Fruit fly (Drosophila melanogaster) whole organism, embryonic: ENCODE data around the gene Moca-cyp.
A peak's percentile ranks its signal among the peaks of the same experiment; 100 is the strongest.

Source experiments
- Awh ChIP-seq: fragments of 200-800 bp; sonication (Bioruptor generic); IDR thresholded peaks from 2 replicates; pipeline ENCODE4, ENCODE4 v1.3.6; 2022; ENCODE audit warnings: missing biosample characterization, missing genetic modification characterization
- B-H2 ChIP-seq: fragments of 200-800 bp; sonication (Bioruptor generic); optimal IDR thresholded peaks from 2 replicates; lab custom pipeline; 2018; ENCODE audit warnings: missing biosample characterization, mild to moderate bottlenecking, missing genetic modification characterization
- CG1024 ChIP-seq: fragments of 200-800 bp; sonication (Bioruptor generic); IDR thresholded peaks from 2 replicates; pipeline ENCODE4 v1.3.6; 2022; ENCODE audit warnings: missing biosample characterization, missing genetic modification characterization
- CG10462 ChIP-seq: fragments of 200-800 bp; sonication (Bioruptor generic); optimal IDR thresholded peaks from 2 replicates; lab custom pipeline; 2016; ENCODE audit warnings: missing biosample characterization, missing genetic modification characterization
- CG11696 ChIP-seq: fragments of 200-800 bp; sonication (Bioruptor generic); IDR thresholded peaks from 2 replicates; pipeline ENCODE4 v1.3.6; 2022; ENCODE audit warnings: missing biosample characterization, missing genetic modification characterization
- CG12942 ChIP-seq: fragments of 200-800 bp; sonication (Bioruptor generic); optimal IDR thresholded peaks from 3 replicates; lab custom pipeline; 2016; ENCODE audit warnings: missing biosample characterization, missing genetic modification characterization
- CG1529 ChIP-seq: fragments of 200-800 bp; sonication (Bioruptor generic); optimal IDR thresholded peaks from 3 replicates; lab custom pipeline; 2018; ENCODE audit warnings: missing biosample characterization, missing genetic modification characterization
- CG17359 ChIP-seq: fragments of 200-800 bp; sonication (Bioruptor generic); optimal IDR thresholded peaks from 3 replicates; lab custom pipeline; 2018; ENCODE audit warnings: missing biosample characterization, mild to moderate bottlenecking, missing genetic modification characterization, moderate library complexity
- CG17568 ChIP-seq: fragments of 200-800 bp; sonication (Bioruptor generic); optimal IDR thresholded peaks from 2 replicates; lab custom pipeline; 2018; ENCODE audit warnings: missing biosample characterization, mild to moderate bottlenecking, missing genetic modification characterization, moderate library complexity
- CG31388 ChIP-seq: fragments of 200-800 bp; sonication (Bioruptor generic); optimal IDR thresholded peaks from 2 replicates; lab custom pipeline; 2016; ENCODE audit warnings: missing biosample characterization, missing genetic modification characterization
- CG32532 ChIP-seq: fragments of 200-800 bp; sonication (Bioruptor generic); IDR thresholded peaks from 2 replicates; pipeline ENCODE4 v1.3.6; 2022; ENCODE audit warnings: missing biosample characterization, missing genetic modification characterization
- CG33213 ChIP-seq: fragments of 200-800 bp; sonication (Bioruptor generic); optimal IDR thresholded peaks from 3 replicates; lab custom pipeline; 2016; ENCODE audit warnings: missing biosample characterization, missing genetic modification characterization
- CG6272 ChIP-seq: fragments of 200-800 bp; sonication (Bioruptor generic); IDR thresholded peaks from 2 replicates; pipeline ENCODE4 v1.3.6; 2022; ENCODE audit warnings: missing biosample characterization, missing genetic modification characterization
- CG7745 ChIP-seq: fragments of 200-800 bp; sonication (Bioruptor generic); optimal IDR thresholded peaks from 2 replicates; lab custom pipeline; 2018; ENCODE audit warnings: missing biosample characterization, mild to moderate bottlenecking, missing genetic modification characterization, moderate library complexity
- CHES-1-like ChIP-seq: fragments of 200-800 bp; sonication (Bioruptor generic); optimal IDR thresholded peaks from 2 replicates; lab custom pipeline; 2016; ENCODE audit warnings: missing biosample characterization, missing genetic modification characterization
- Dref ChIP-seq: fragments of 200-800 bp; sonication (Bioruptor generic); IDR thresholded peaks from 2 replicates; pipeline ENCODE4 v1.3.6; 2022; ENCODE audit warnings: missing biosample characterization, missing genetic modification characterization
- Eip74EF ChIP-seq, 2 experiments: fragments of 200-800 bp in 1 of 2; fragments of >200 bp in 1 of 2; sonication (Bioruptor generic) in 1 of 2; optimal IDR thresholded peaks; 2 replicates each; lab custom pipeline; 2017 to 2019; ENCODE audit warnings: missing biosample characterization in 2 of 2, missing genetic modification characterization in 2 of 2, mild to moderate bottlenecking in 1 of 2, moderate library complexity in 1 of 2
- Gsc ChIP-seq: fragments of 200-800 bp; sonication (Bioruptor generic); IDR thresholded peaks from 2 replicates; pipeline ENCODE4 v1.3.6; 2022; ENCODE audit warnings: missing biosample characterization, missing genetic modification characterization
- Hr51 ChIP-seq, 2 experiments: fragments of 200-800 bp; sonication (Bioruptor generic); optimal IDR thresholded peaks; 2 replicates in 1 of 2; 3 replicates in 1 of 2; lab custom pipeline; 2016 to 2018; ENCODE audit warnings: missing biosample characterization in 2 of 2, missing genetic modification characterization in 2 of 2, mild to moderate bottlenecking in 1 of 2, moderate library complexity in 1 of 2
- Kr ChIP-seq: fragments of 200-800 bp; sonication (Bioruptor generic); optimal IDR thresholded peaks from 2 replicates; lab custom pipeline; 2017; ENCODE audit warnings: missing biosample characterization, mild to moderate bottlenecking, missing genetic modification characterization
- Max ChIP-seq: fragments of 200-800 bp; sonication (Bioruptor generic); optimal IDR thresholded peaks from 2 replicates; lab custom pipeline; 2016; ENCODE audit warnings: missing biosample characterization, mild to moderate bottlenecking, missing genetic modification characterization
- Med ChIP-seq: fragments of 200-800 bp; sonication (Bioruptor generic); peaks from one replicate; lab custom pipeline; 2016; ENCODE audit warnings: missing biosample characterization, missing genetic modification characterization, mild to moderate bottlenecking, inconsistent platforms, moderate library complexity
- Meics ChIP-seq: fragments of 200-800 bp; sonication (Bioruptor generic); optimal IDR thresholded peaks from 2 replicates; lab custom pipeline; 2017; ENCODE audit warnings: missing biosample characterization, mild to moderate bottlenecking, missing genetic modification characterization
- Oli ChIP-seq: fragments of 200-800 bp; sonication (Bioruptor generic); optimal IDR thresholded peaks from 2 replicates; lab custom pipeline; 2018; ENCODE audit warnings: missing biosample characterization, mild to moderate bottlenecking, missing genetic modification characterization, moderate library complexity
- Trl ChIP-seq, 3 experiments: fragments of >200 bp in 2 of 3; fragments of 200-800 bp in 1 of 3; sonication (Bioruptor generic) in 1 of 3; optimal IDR thresholded peaks; 2 replicates in 1 of 3; 3 replicates in 2 of 3; lab custom pipeline; 2016 to 2017; ENCODE audit warnings: missing biosample characterization in 1 of 3, missing genetic modification characterization in 1 of 3
- abd-A ChIP-seq: fragments of 200-800 bp; sonication (Bioruptor generic); optimal IDR thresholded peaks from 3 replicates; lab custom pipeline; 2019; ENCODE audit warnings: missing biosample characterization, mild to moderate bottlenecking, missing genetic modification characterization, moderate library complexity
- ac ChIP-seq: fragments of 200-800 bp; sonication (Bioruptor generic); optimal IDR thresholded peaks from 3 replicates; lab custom pipeline; 2017; ENCODE audit warnings: missing biosample characterization, mild to moderate bottlenecking, missing genetic modification characterization
- ash1 ChIP-seq: fragments of 200-800 bp; sonication (Bioruptor generic); optimal IDR thresholded peaks from 2 replicates; lab custom pipeline; 2018; ENCODE audit warnings: missing biosample characterization, mild to moderate bottlenecking, missing genetic modification characterization
- br ChIP-seq: fragments of >200 bp; optimal IDR thresholded peaks from 2 replicates; lab custom pipeline; 2017
- caup ChIP-seq: fragments of 200-800 bp; sonication (Bioruptor generic); optimal IDR thresholded peaks from 3 replicates; lab custom pipeline; 2017; ENCODE audit warnings: missing biosample characterization, mild to moderate bottlenecking, missing genetic modification characterization, moderate library complexity; ENCODE audit not compliant: severe bottlenecking
- crp ChIP-seq, 2 experiments: fragments of 200-800 bp; sonication (Bioruptor generic); optimal IDR thresholded peaks; 2 replicates in 1 of 2; 3 replicates in 1 of 2; lab custom pipeline; 2017; ENCODE audit warnings: missing biosample characterization in 2 of 2, missing genetic modification characterization in 2 of 2, mild to moderate bottlenecking in 1 of 2, moderate library complexity in 1 of 2
- danr ChIP-seq: fragments of 200-800 bp; sonication (Bioruptor generic); IDR thresholded peaks from 2 replicates; pipeline ENCODE4 v1.3.6; 2022; ENCODE audit warnings: missing biosample characterization, missing genetic modification characterization
- dimm ChIP-seq: fragments of 200-800 bp; sonication (Bioruptor generic); IDR thresholded peaks from 2 replicates; pipeline ENCODE4 v1.3.6; 2022; ENCODE audit warnings: missing biosample characterization, missing genetic modification characterization
- dpn ChIP-seq, 2 experiments: fragments of 200-800 bp; sonication (Bioruptor generic); optimal IDR thresholded peaks; 3 replicates each; lab custom pipeline; 2016; ENCODE audit warnings: missing biosample characterization in 2 of 2, missing genetic modification characterization in 2 of 2
- eyg ChIP-seq: fragments of 200-800 bp; sonication (Bioruptor generic); optimal IDR thresholded peaks from 3 replicates; lab custom pipeline; 2016; ENCODE audit warnings: missing biosample characterization, missing genetic modification characterization
- fru ChIP-seq: fragments of >200 bp; optimal IDR thresholded peaks from 2 replicates; lab custom pipeline; 2017
- grau ChIP-seq: fragments of 200-800 bp; optimal IDR thresholded peaks from 3 replicates; lab custom pipeline; 2019; ENCODE audit warnings: missing biosample characterization, mild to moderate bottlenecking, missing genetic modification characterization, moderate library complexity
- gsb ChIP-seq: fragments of 200-800 bp; sonication (Bioruptor generic); IDR thresholded peaks from 2 replicates; pipeline ENCODE4 v1.3.6; 2022; ENCODE audit warnings: missing biosample characterization, missing genetic modification characterization
- kay ChIP-seq: fragments of 200-800 bp; sonication (Bioruptor generic); optimal IDR thresholded peaks from 2 replicates; lab custom pipeline; 2016; ENCODE audit warnings: missing biosample characterization, missing genetic modification characterization
- luna ChIP-seq: fragments of 200-800 bp; sonication (Bioruptor generic); optimal IDR thresholded peaks from 2 replicates; lab custom pipeline; 2016; ENCODE audit warnings: missing biosample characterization, missing genetic modification characterization
- nom ChIP-seq: fragments of 200-800 bp; sonication (Bioruptor generic); optimal IDR thresholded peaks from 2 replicates; lab custom pipeline; 2017; ENCODE audit warnings: missing biosample characterization, missing genetic modification characterization, mild to moderate bottlenecking, moderate library complexity, missing genetic modification reagents
- pb ChIP-seq: fragments of 200-800 bp; sonication (Bioruptor generic); optimal IDR thresholded peaks from 3 replicates; lab custom pipeline; 2016; ENCODE audit warnings: missing biosample characterization, missing genetic modification characterization
- pita ChIP-seq: fragments of 200-800 bp; sonication (Bioruptor generic); optimal IDR thresholded peaks from 2 replicates; lab custom pipeline; 2017; ENCODE audit warnings: missing biosample characterization, mild to moderate bottlenecking, missing genetic modification characterization
- run ChIP-seq: fragments of 200-800 bp; sonication (Bioruptor generic); optimal IDR thresholded peaks from 3 replicates; lab custom pipeline; 2018; ENCODE audit warnings: missing biosample characterization, mild to moderate bottlenecking, missing genetic modification characterization
- slbo ChIP-seq: fragments of 200-800 bp; sonication (Bioruptor generic); IDR thresholded peaks from 2 replicates; pipeline ENCODE4 v1.3.6; 2022; ENCODE audit warnings: missing biosample characterization, missing genetic modification characterization
- tap ChIP-seq: fragments of 200-800 bp; optimal IDR thresholded peaks from 3 replicates; lab custom pipeline; 2019; ENCODE audit warnings: missing biosample characterization, mild to moderate bottlenecking, missing genetic modification characterization, moderate library complexity
- tll ChIP-seq, 2 experiments: fragments of 200-800 bp in 1 of 2; fragments of >200 bp in 1 of 2; sonication (Bioruptor generic) in 1 of 2; optimal IDR thresholded peaks; 2 replicates each; lab custom pipeline; 2017 to 2019; ENCODE audit warnings: missing biosample characterization in 2 of 2, missing genetic modification characterization in 2 of 2, mild to moderate bottlenecking in 1 of 2, moderate library complexity in 1 of 2
- vvl ChIP-seq: fragments of 200-800 bp; sonication (Bioruptor generic); IDR thresholded peaks from 2 replicates; pipeline ENCODE4 v1.3.6; 2022; ENCODE audit warnings: missing biosample characterization, missing genetic modification characterization
- z ChIP-seq: fragments of 200-800 bp; sonication (Bioruptor generic); IDR thresholded peaks from 3 replicates; pipeline ENCODE4 v1.3.6; 2022; ENCODE audit warnings: missing biosample characterization, missing genetic modification characterization

The Moca-cyp gene

dm6 chr3R:28339654-28340605 lies at the start of gene Moca-cyp, which contains the start of gene Gfat2 (continued):
- no peak for TF ChIP-seq eyg
- TF ChIP-seq Kr (GFP tag; lab: Kevin White, UChicago), result no peak
- peak; percentile 22 for TF ChIP-seq CG7745
- no peak for TF ChIP-seq pita
- TF ChIP-seq luna, result no peak
- TF ChIP-seq crp (GFP tag; optimal IDR thresholded peaks at IDR 0.05; lab: Kevin White, UChicago), result peak in 1 of 2 experiments; percentile 27
- TF ChIP-seq CG12942 (GFP tag; lab: Kevin White, UChicago), result peak; percentile 8
- TF ChIP-seq Max (GFP tag; lab: Kevin White, UChicago), result peak; percentile 59
- peak; percentile 73 for TF ChIP-seq slbo (GFP tag; lab: Robert Waterston, UW)
- TF ChIP-seq ac (GFP tag; lab: Kevin White, UChicago), result peak; percentile 44
- peak; percentile 57 to 80 for TF ChIP-seq Trl (optimal IDR thresholded peaks at IDR 0.05; lab: Kevin White, UChicago)
- TF ChIP-seq Trl (GFP tag; optimal IDR thresholded peaks at IDR 0.05; lab: Kevin White, UChicago), result peak; percentile 5
- no peak for TF ChIP-seq Awh
- TF ChIP-seq Dref (GFP tag; lab: Robert Waterston, UW), result peak; percentile 74
- no peak for TF ChIP-seq CG17568 (GFP tag; lab: Kevin White, UChicago)
- no peak for TF ChIP-seq nom
- no peak for TF ChIP-seq br (lab: Kevin White, UChicago)
- TF ChIP-seq ash1 (GFP tag; lab: Kevin White, UChicago), result no peak
- TF ChIP-seq CG1024 (GFP tag; lab: Robert Waterston, UW), result peak; percentile 60
- TF ChIP-seq CG1529 (GFP tag; lab: Kevin White, UChicago), result peak; percentile 12
- TF ChIP-seq gsb (GFP tag; lab: Robert Waterston, UW), result no peak
- TF ChIP-seq vvl (GFP tag; lab: Robert Waterston, UW), result peak; percentile 65
- no peak for TF ChIP-seq run
- no peak for TF ChIP-seq tll (GFP tag; optimal IDR thresholded peaks at IDR 0.05; lab: Kevin White, UChicago)
- TF ChIP-seq CG33213, result no peak
- TF ChIP-seq CG17359, result peak; percentile 39
- peak; percentile 63 for TF ChIP-seq Oli (tag; lab: Kevin White, UChicago)
- peak; percentile 71 for TF ChIP-seq grau (tag; lab: Kevin White, UChicago)
- TF ChIP-seq CG31388, result peak; percentile 8
- no peak for TF ChIP-seq fru (lab: Kevin White, UChicago)
- no peak for TF ChIP-seq CG6272 (GFP tag; lab: Robert Waterston, UW)
- peak; percentile 68 for TF ChIP-seq CG32532
- TF ChIP-seq CG10462 (GFP tag; lab: Kevin White, UChicago), result no peak
- peak; percentile 51 to 61 for TF ChIP-seq Hr51 (GFP tag; optimal IDR thresholded peaks at IDR 0.05; lab: Kevin White, UChicago)
- TF ChIP-seq CG11696, result no peak
- TF ChIP-seq tap (tag; lab: Kevin White, UChicago), result peak; percentile 67
- no peak for TF ChIP-seq danr (GFP tag; lab: Robert Waterston, UW)
- TF ChIP-seq Meics (GFP tag; lab: Kevin White, UChicago), result peak; percentile 71
- TF ChIP-seq CHES-1-like, result peak; percentile 31
- TF ChIP-seq kay, result no peak
- no peak for TF ChIP-seq z
- no peak for TF ChIP-seq dimm (GFP tag; lab: Robert Waterston, UW)
- peak; percentile 63 for TF ChIP-seq B-H2 (GFP tag; lab: Kevin White, UChicago)
- peak; percentile 2 for TF ChIP-seq abd-A (tag; lab: Kevin White, UChicago)
- peak; percentile 62 for TF ChIP-seq caup
- TF ChIP-seq pb, result no peak
- TF ChIP-seq Gsc (GFP tag; lab: Robert Waterston, UW), result no peak
- peak; percentile 37 to 48 for TF ChIP-seq dpn (GFP tag; optimal IDR thresholded peaks at IDR 0.05; lab: Kevin White, UChicago)
- TF ChIP-seq Eip74EF (GFP tag; optimal IDR thresholded peaks at IDR 0.05; lab: Kevin White, UChicago), result no peak
- peak; percentile 88 for TF ChIP-seq Med (GFP tag; lab: Kevin White, UChicago)
